Worm (Caenorhabditis elegans): ENCODE data around the gene mab-10.

- TF ChIP-seq aha-1 (tag; optimal IDR thresholded peaks at IDR 0.05) (no peak), fkh-10 (GFP tag; optimal IDR thresholded peaks at IDR 0.05) (no peak), sptf-1 (tag; optimal IDR thresholded peaks at IDR 0.05) (no peak), dpl-1 (GFP tag; optimal IDR thresholded peaks at IDR 0.05) (no peak), snpc-4 (tag; optimal IDR thresholded peaks at IDR 0.05) (no peak), vab-15 (tag; optimal IDR thresholded peaks at IDR 0.05) (no peak)
Measured at ce11 chrII:10519017-10519416, 8.9 kb upstream of the mab-10 start, which contains the start of gene F59B10.4.

Data from whole organism, L1 larva.